Fruit fly (Drosophila melanogaster) ovary, adult (tissue): ENCODE measurements around the gene CG31343.

Experiments used
- CG17801 ChIP-seq: fragments of 200-800 bp; optimal IDR thresholded peaks from 2 replicates; lab custom pipeline; 2019; ENCODE audit warnings: missing biosample characterization, mild to moderate bottlenecking, missing genetic modification characterization, moderate library complexity; ENCODE audit not compliant: partially characterized antibody

The CG31343 gene

DNA sequence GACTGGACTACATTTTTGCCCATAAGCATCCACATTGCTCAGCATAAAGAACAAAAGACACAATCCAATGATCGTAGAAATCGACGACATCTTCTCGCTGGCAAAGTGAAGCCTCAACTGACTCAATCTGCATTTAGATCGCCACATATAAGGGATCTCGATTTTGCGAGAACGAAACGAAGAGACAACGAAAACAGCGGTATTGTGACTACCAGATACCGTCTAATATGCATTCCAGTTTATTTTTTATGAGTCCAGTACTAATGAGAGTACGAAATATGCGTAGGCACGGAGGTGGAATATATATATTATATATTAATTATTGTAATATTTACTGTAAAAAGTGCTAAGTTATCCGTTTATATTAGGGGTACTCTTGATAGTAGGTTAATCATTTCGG, 6.1 kb upstream of the CG31343 start, which contains the start of gene CG34034:
CG34034 (minus strand) TSS at position 101 of the 400 bp plus-strand sequence.
- TF ChIP-seq CG17801 (GFP tag; lab: Kevin White, UChicago) = no peak

DNA sequence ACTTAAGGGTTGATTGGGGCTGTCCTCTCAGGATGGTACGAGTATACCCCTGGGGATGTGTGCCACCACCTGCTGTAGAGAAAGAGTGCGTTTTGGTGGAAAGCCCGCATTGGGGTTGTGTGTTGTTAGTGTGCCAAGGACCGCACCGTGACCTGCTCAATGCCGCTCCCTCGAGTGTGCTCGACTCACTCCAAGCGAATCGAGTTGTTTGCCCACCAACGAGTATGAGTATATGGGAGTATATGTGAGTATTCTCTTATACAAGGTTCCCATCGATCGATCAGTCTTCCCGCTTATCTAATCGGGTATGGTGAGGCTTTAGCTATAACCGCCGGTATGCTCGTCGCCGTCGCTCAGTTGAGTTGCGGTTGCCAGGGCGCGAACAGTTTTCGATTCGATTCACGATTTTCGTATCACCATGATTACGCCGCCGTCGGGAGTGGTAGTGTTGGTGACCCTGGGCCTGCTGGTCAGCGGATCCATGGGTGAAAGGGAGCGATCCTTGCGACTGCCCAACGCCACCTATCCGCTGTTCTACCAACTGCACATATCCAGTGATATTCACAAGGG, 5.2 kb upstream of the CG31343 start, which contains the start of gene CG5849:
CG5849 (plus strand) TSS at position 356 of the 570 bp plus-strand sequence.
- TF ChIP-seq CG17801 (GFP tag; lab: Kevin White, UChicago) = no peak

DNA sequence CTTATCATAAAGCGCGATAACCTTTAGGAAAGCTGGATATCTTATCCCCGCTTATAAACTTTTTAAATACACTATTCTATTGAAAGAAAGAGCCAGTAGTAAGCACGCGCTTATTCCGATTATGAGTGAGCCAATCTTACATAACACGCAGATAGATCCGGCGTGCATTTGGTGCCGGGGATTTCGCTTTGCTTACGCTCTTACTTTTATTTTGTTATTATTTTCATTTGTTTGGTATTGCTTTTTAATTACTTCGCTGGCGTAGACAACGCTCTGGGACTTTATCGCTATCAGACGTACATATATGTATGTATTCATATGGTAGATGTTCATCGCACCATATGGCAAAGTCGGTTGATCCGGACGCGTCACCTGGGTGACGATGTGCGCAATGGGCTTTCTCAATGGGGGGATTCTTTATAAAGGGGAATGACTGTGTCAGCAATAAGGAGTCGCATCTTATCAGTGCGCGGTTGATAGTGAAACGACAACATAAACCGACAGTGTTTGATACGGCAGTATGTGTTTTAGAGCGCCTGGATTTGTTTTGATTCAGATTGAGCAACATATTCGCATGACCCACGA, 4.2 kb upstream of the CG31343 start:
- TF ChIP-seq CG17801 (GFP tag; lab: Kevin White, UChicago) = no peak

DNA sequence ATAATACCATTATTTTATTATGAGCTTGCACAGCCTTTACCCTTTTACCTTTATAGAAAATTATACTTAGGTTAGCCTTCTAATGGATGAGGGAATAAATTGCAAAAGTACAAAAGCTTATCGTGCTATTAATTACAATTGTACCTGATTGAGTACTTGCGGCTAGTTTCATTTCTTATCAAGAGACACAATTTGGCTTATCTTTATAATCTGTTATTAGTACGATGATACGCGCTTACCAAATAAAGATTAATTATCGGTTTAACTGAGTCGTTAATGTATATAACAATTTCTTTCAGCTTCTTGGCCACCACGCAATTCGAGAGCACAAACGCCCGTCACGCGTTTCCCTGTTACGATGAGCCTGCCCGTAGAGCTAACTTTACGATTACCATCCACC, 821 bp downstream of the CG31343 start:
- TF ChIP-seq CG17801 (GFP tag; lab: Kevin White, UChicago) = no peak

DNA sequence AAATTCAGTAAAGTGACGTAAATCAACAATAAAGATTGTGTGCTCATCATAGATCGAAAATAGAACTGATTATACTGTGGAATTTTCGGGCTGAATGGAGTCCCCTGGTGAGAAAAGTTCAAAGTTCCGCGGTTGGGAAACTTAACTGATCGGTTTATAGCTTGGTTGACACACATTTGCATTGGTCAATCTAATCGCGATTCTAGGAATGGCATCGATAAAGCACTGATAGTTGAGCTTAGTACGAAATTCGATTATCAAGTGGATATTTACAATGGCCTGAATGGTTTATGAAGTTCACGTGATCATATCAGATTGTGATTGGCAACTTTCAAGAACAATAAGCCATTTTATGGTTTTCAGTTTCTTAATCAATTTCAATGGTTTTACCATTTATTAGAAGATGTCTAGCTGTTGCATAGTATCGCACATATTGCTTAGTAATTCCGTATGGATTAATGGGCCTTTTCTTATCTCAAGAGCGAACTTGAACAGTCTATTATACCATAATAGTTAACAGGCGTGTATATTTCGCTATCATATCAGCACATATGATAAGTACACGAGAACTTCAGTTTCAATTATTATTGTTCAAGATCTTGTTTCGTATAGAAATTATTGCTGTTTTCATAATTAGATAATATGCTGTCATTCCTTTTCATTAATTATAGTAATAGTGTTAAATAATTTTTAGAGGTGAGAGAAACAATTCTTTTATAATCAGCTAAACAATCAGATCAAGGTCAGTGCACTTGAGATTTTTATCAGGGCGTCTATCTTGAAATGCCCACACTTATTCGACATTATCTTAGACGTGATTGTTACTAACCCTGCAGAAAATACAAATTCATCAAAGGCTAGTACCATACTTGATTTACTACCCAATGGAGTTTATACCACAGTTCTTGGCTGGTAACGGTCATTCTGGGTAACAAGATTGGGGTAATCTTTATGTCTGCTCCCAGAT, 4.2 kb downstream of the CG31343 start, which contains the start of gene CG31233:
CG31233 (plus strand) TSS at position 900 of the 967 bp plus-strand sequence.
- TF ChIP-seq CG17801 (GFP tag; lab: Kevin White, UChicago) = no peak

DNA sequence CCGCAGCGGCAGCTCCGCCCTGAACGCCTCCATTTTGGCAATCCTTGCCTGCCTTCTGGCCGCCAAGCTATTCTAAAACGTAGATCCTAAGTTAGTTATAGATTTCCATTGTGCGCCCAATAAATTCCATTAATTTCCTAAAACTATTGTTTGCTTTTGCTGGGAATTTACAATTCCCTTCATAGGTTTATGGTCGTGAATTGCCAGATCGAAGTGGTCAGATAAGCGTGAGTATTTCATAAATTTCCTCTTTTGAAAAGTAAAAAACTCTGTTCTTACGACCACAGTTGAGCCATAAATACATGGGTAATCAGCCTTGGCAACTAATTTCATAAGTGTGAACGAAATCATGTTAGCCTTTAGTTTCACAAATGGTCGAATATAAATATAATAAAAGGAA, 8.0 kb downstream of the CG31343 start:
- no peak for TF ChIP-seq CG17801 (GFP tag; lab: Kevin White, UChicago)

DNA sequence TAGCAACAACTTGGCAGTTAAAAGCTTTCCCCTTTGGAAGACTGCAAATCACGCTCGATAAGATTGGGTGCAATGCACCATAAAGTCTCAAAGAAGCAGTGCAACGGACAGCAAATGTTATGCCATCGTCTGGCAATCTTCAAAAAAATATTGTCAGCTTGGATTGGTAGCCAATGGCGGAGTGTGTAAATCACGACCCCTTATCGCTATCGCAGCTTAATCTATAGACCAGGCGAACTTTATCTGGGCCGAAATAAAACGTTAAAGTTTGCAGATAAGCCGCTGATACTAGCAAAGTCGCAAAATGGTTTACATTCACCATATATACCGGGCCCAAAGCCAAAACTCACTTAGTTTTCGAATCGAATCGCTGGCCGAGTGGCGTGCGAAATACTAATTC, 8.9 kb downstream of the CG31343 start, which contains the start of gene CG31198:
CG31198 (plus strand) TSS at position 351 of the 400 bp plus-strand sequence.
- no peak for TF ChIP-seq CG17801 (GFP tag; lab: Kevin White, UChicago)

DNA sequence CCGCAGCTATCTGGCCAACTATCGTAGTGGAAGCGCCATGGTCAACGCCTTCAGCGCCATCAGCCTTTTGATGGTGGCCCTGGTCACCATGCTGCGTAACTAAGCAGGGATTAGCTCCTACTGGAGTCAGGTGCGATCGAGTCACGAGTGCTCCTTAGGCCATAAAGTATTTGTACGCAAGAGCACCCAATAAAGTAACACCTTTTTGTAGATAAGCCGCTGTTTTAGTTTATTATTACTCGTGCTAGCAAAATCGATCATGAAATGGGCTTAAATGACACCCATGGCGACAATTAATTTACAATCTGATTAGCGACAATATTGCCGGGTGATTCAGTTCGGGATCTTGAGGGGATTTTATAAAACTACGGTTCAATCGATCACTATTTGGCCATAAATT, 12.5 kb downstream of the CG31343 start:
- no peak for TF ChIP-seq CG17801 (GFP tag; lab: Kevin White, UChicago)

DNA sequence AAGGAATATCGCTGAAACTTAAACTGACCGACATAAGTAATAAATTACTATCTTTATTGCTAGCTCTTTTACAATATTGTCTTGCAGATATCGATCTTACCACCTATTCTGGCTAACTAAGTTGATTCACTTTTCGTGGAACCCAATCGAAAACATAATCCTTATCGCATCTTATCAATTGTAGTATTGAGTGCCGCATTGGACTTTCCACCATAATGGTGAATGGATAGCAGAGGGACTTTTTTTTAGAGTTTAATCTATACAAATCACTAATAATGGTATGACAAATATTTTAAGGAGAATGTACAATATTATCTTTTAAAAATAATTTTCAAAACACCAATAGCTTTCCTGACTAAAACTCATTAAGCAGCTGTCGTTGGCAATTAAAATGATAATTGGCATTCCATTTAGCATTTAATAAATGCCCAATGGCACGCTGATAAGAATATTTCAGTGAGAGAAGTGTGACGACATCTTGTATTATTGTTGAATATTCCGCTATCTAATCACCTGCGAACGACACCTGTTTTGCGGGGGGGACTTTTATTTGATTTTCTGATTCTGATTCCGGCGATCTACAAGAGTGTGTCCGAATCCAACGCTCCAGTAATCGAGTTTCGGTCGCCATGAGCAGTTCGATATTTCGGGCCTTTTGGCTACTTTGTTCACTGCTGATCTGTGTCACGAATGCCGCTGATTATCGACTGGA, 13.2 kb downstream of the CG31343 start, which contains the start of gene CG42335:
CG42335 (plus strand) TSS at position 620 of the 712 bp plus-strand sequence.
- no peak for TF ChIP-seq CG17801 (GFP tag; lab: Kevin White, UChicago)

DNA sequence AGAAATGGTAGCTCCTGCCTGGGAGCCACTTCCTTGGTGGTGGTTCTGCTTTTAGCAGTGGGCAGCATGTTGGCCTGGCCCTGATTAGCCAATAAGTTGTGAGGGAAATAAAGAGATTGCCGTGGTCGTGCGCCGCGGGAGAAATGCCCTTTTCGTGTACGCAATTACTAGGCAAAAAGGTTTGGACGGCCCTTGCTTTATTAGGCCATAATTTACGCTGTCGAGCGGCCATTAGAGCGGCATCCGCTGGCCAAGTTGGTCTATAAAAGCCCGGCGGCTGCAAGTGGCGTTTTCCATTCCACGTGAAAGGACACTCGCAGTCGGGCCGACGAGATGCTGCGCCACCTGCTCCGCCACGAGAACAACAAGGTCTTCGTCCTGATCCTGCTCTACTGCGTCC, 24.2 kb downstream of the CG31343 start, which contains the start of gene Burs:
Burs (plus strand) TSS at position 301 of the 400 bp plus-strand sequence.
- TF ChIP-seq CG17801 (GFP tag; lab: Kevin White, UChicago) = no peak

DNA sequence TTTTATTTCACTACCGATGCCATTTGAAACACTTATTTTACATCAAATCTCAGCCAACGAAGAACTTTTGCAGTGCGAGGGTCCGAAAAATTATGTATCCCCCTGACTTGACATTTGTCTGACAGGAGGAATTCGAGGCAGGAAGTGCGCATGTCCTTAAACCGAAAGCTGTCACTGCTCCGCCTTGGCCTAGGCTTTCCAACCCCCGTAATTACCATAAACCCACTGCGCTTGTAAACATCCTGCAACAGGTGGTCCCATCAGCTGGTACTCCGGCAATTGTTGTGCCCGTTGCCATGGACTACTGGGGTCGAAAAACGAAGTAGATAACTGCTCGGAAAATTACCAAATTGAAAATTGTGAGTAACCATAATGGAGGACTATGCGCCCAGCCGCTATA, 30.7 kb downstream of the CG31343 start, which contains the start of the genes GABA-B-R2 and CG6800:
GABA-B-R2 (minus strand) TSS at position 75 of the 400 bp plus-strand sequence.
CG6800 (plus strand) TSS at position 373 of the 400 bp plus-strand sequence.
- no peak for TF ChIP-seq CG17801 (GFP tag; lab: Kevin White, UChicago)

DNA sequence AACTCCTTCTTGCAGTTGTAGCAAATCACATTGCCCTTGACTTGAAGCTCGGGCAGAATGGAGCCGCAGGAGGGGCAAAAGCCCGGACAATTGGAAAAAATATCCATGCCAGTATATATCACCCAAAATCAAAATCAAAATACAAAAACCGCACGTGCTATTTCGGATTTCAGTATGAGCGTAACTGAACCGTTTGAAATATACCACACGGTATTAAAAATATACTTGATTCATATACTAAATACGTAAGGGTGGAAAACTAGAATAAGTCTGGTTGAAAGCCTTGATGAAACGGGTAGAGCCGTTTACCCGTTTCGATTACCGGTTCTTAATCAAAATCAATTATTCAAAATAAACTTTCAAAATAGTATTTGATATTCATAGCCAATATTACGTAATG, 32.6 kb downstream of the CG31343 start, which contains the start of gene Polr1H:
Polr1H (minus strand) TSS at position 188 of the 400 bp plus-strand sequence.
- no peak for TF ChIP-seq CG17801 (GFP tag; lab: Kevin White, UChicago)

DNA sequence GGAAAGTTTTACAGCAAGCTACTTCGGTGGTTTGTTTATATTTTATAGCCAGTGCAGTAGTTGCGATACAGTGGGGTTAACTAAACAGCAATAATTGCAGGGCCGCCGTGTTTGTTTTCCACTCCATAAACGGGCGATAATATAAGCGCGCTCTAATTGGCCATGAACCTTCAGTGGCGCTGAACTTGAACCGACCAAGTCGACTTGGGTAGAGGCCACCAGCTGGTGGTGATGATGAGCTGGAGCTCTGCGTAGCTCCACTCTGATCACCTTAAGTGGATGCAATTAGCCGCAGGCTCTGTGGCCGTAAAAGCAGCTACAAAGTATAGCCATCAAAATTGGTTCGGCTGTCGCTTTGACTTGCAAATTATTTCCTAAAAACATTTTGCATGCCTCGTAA, 35.0 kb downstream of the CG31343 start:
- TF ChIP-seq CG17801 (GFP tag; lab: Kevin White, UChicago) = no peak

DNA sequence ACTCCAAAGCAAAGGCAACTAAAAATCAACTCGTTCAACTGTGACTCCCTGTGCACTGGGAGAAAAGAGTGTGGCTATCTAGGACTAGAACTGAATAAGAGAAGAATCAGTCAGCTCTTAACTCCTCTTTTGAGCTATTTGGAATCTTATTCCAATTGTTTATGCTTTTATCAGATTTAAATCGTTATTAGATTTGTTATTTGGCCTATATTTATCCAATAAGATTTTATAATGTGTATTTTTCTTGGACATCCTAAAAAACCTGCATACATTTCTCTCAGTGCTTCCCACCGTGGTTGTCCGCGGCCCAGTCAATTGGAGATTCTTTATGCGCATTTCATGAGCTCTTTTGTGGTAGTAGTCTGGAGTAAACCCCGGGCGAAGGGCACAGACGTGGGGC, 36.4 kb downstream of the CG31343 start:
- TF ChIP-seq CG17801 (GFP tag; lab: Kevin White, UChicago) = no peak
